Fruit fly (Drosophila melanogaster): ENCODE results near the gene mRpL22.

The mRpL22 gene

DNA sequence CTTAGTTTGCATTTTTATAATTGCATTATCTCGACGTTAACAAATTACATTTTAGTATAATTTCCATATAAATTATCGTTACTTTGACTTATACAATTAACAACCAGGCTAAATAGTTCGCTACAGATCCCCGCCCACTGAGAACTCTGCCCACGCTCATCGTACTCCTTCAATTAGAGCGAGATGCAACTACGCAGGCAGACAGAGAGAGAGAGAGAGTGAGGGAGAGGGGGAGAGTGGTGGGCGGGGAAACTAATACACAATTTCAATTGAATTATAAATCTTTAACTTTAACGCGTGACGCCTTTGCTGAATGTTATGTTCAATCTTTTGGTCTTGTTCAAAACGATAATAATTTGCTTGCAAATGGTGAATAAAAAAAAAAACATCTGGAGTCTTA, 14.4 kb downstream of the mRpL22 start:
- TF ChIP-seq sens (GFP tag) (peak; percentile 14), en (GFP tag; optimal IDR thresholded peaks at IDR 0.05) (no peak), CG1792 (GFP tag; optimal IDR thresholded peaks at IDR 0.05) (no peak), CG1832 (GFP tag; optimal IDR thresholded peaks at IDR 0.05) (peak; percentile 81), crol (GFP tag; IDR thresholded peaks at IDR 0.05) (peak; percentile 73), sr (GFP tag; IDR thresholded peaks at IDR 0.05) (peak; percentile 73)

dm6 chrX:16799914-16800313, 16.2 kb downstream of the mRpL22 start:
- TF ChIP-seq CG4404 (GFP tag; IDR thresholded peaks at IDR 0.05) (no peak), otp (GFP tag; IDR thresholded peaks at IDR 0.05) (no peak), CG15269 (tag; optimal IDR thresholded peaks at IDR 0.05) (no peak), corto (GFP tag; optimal IDR thresholded peaks at IDR 0.05) (no peak), Drgx (GFP tag; IDR thresholded peaks at IDR 0.05) (no peak), CG11695 (GFP tag; IDR thresholded peaks at IDR 0.05) (no peak), CG31365 (tag; optimal IDR thresholded peaks at IDR 0.05) (no peak), cg (GFP tag; optimal IDR thresholded peaks at IDR 0.05) (no peak), CG10366 (GFP tag; IDR thresholded peaks at IDR 0.05) (no peak), fu2 (GFP tag; optimal IDR thresholded peaks at IDR 0.05) (no peak), CG11093 (GFP tag; IDR thresholded peaks at IDR 0.05) (no peak), eyg (GFP tag; optimal IDR thresholded peaks at IDR 0.05) (no peak), inv (GFP tag; IDR thresholded peaks at IDR 0.05; ENCODE audit: partially characterized antibody) (no peak), caup (GFP tag; optimal IDR thresholded peaks at IDR 0.05; ENCODE audit: severe bottlenecking) (no peak), zf30C (GFP tag; optimal IDR thresholded peaks at IDR 0.05) (peak; percentile 57), row (GFP tag; IDR thresholded peaks at IDR 0.05) (peak; percentile 28; the same call in 1 of the 3 replicates), chm (GFP tag; IDR thresholded peaks at IDR 0.05) (no peak), CG18476 (GFP tag; optimal IDR thresholded peaks at IDR 0.05) (no peak), Hr3 (GFP tag; optimal IDR thresholded peaks at IDR 0.05) (no peak), pnt (GFP tag; optimal IDR thresholded peaks at IDR 0.05) (no peak), vfl (GFP tag; optimal IDR thresholded peaks at IDR 0.05) (no peak), ash1 (GFP tag; optimal IDR thresholded peaks at IDR 0.05) (no peak), CG13624 (GFP tag; optimal IDR thresholded peaks at IDR 0.05) (no peak), CTCF (GFP tag; optimal IDR thresholded peaks at IDR 0.05) (no peak), Bdp1 (GFP tag; optimal IDR thresholded peaks at IDR 0.05) (no peak), z (GFP tag; IDR thresholded peaks at IDR 0.05) (no peak), CG7987 (GFP tag; optimal IDR thresholded peaks at IDR 0.05) (no peak), CG1832 (GFP tag; optimal IDR thresholded peaks at IDR 0.05) (no peak), CG11504 (tag; optimal IDR thresholded peaks at IDR 0.05) (no peak), br (optimal IDR thresholded peaks at IDR 0.05) (no peak), CG12769 (tag; optimal IDR thresholded peaks at IDR 0.05) (no peak), croc (GFP tag; conservative IDR thresholded peaks at IDR 0.05) (no peak), bbx (GFP tag; IDR thresholded peaks at IDR 0.05; ENCODE audit: partially characterized antibody) (no peak), al (GFP tag; IDR thresholded peaks at IDR 0.05) (no peak), hkb (optimal IDR thresholded peaks at IDR 0.05) (no peak), hkb (GFP tag; IDR thresholded peaks at IDR 0.05) (no peak), CG9876 (GFP tag; optimal IDR thresholded peaks at IDR 0.05) (no peak), CG14710 (tag; optimal IDR thresholded peaks at IDR 0.05) (no peak), mam (GFP tag; optimal IDR thresholded peaks at IDR 0.05) (no peak), CG3995 (GFP tag; optimal IDR thresholded peaks at IDR 0.05) (peak; percentile 20), Xrp1 (GFP tag; IDR thresholded peaks at IDR 0.05) (no peak), HmgZ (tag; optimal IDR thresholded peaks at IDR 0.05) (no peak), dimm (GFP tag; IDR thresholded peaks at IDR 0.05) (no peak), vvl (GFP tag; IDR thresholded peaks at IDR 0.05) (0 out of 2 replicates have a peak, but pooled peaks have one; percentile 8), pan (optimal IDR thresholded peaks at IDR 0.05) (no peak), pan (GFP tag; optimal IDR thresholded peaks at IDR 0.05 in 1 of 2, IDR thresholded peaks at IDR 0.05 in 1 of 2) (peak in 1 of 2 experiments; percentile 17), HLH3B (GFP tag; IDR thresholded peaks at IDR 0.05) (0 out of 2 replicates have a peak, but pooled peaks have one; percentile 19), CG4328 (GFP tag; optimal IDR thresholded peaks at IDR 0.05) (no peak)

Data from whole organism, embryonic.